Worm (Caenorhabditis elegans) whole organism, young adult: ENCODE results near the gene F54B11.7.

Experiments used
- F23B12.7 ChIP-seq: sonication (generic microtip); optimal IDR thresholded peaks from 2 replicates; lab custom pipeline; 2017; ENCODE audit warnings: missing genetic modification characterization, mild to moderate bottlenecking, missing compliant biosample characterization, antibody characterized with exemption, moderate library complexity; ENCODE audit not compliant: insufficient read depth
- F52B5.7 ChIP-seq: sonication (generic microtip); optimal IDR thresholded peaks from 2 replicates; lab custom pipeline; 2016; ENCODE audit warnings: mild to moderate bottlenecking, missing genetic modification characterization, missing compliant biosample characterization
- F57A8.1 ChIP-seq: fragments of 200-800 bp; sonication (Bioruptor generic); optimal IDR thresholded peaks from 2 replicates; lab custom pipeline; 2018; ENCODE audit warnings: mild to moderate bottlenecking, missing genetic modification characterization, moderate library complexity, missing compliant biosample characterization
- K12H6.12 ChIP-seq: fragments of 200-800 bp; sonication (Bioruptor generic); optimal IDR thresholded peaks from 2 replicates; lab custom pipeline; 2018; ENCODE audit warnings: mild to moderate bottlenecking, missing genetic modification characterization, missing compliant biosample characterization
- T07F8.4 ChIP-seq: sonication (generic microtip); optimal IDR thresholded peaks from 2 replicates; lab custom pipeline; 2016; ENCODE audit warnings: mild to moderate bottlenecking, missing genetic modification characterization, moderate library complexity, missing compliant biosample characterization
- Y79H2A.3 ChIP-seq: fragments of 200-800 bp; sonication (Bioruptor generic); conservative IDR thresholded peaks from 2 replicates; pipeline ENCODE4 v1.3.6; 2022; ENCODE audit warnings: missing genetic modification reagents, missing genetic modification characterization, missing compliant biosample characterization
- aptf-2 ChIP-seq: fragments of 200-800 bp; sonication (Bioruptor generic); conservative IDR thresholded peaks from 2 replicates; pipeline ENCODE4 v1.3.6; 2022; ENCODE audit warnings: missing genetic modification reagents, missing genetic modification characterization, missing compliant biosample characterization
- athp-1 ChIP-seq: sonication (generic microtip); optimal IDR thresholded peaks from 2 replicates; lab custom pipeline; 2017; ENCODE audit warnings: mild to moderate bottlenecking, missing genetic modification characterization, missing compliant biosample characterization
- attf-6 ChIP-seq: fragments of 200-800 bp; sonication (Bioruptor generic); IDR thresholded peaks from 2 replicates; pipeline ENCODE4 v1.3.6; 2022; ENCODE audit warnings: missing genetic modification reagents, missing genetic modification characterization, missing compliant biosample characterization
- cebp-1 ChIP-seq, 2 experiments: fragments of 200-800 bp in 1 of 2; sonication (Bioruptor generic) in 1 of 2; sonication (generic microtip) in 1 of 2; IDR thresholded peaks in 1 of 2; optimal IDR thresholded peaks in 1 of 2; 2 replicates each; pipeline versions ENCODE4 v1.3.6 to Lab custom; 2017 to 2022; ENCODE audit warnings: missing compliant biosample characterization in 2 of 2, missing genetic modification characterization in 2 of 2, mild to moderate bottlenecking in 1 of 2, missing genetic modification reagents in 1 of 2, moderate library complexity in 1 of 2
- ceh-27 ChIP-seq: fragments of 200-800 bp; sonication (Bioruptor generic); optimal IDR thresholded peaks from 2 replicates; lab custom pipeline; 2018; ENCODE audit warnings: mild to moderate bottlenecking, missing genetic modification characterization, moderate library complexity, missing compliant biosample characterization
- ceh-58 ChIP-seq: fragments of 200-800 bp; sonication (Bioruptor generic); IDR thresholded peaks from 2 replicates; pipeline ENCODE4 v1.3.6; 2022; ENCODE audit warnings: missing genetic modification characterization, missing compliant biosample characterization
- ceh-79 ChIP-seq: sonication (generic microtip); optimal IDR thresholded peaks from 2 replicates; lab custom pipeline; 2017; ENCODE audit warnings: mild to moderate bottlenecking, missing genetic modification characterization, missing compliant biosample characterization
- die-1 ChIP-seq: sonication (generic microtip); optimal IDR thresholded peaks from 2 replicates; lab custom pipeline; 2016; ENCODE audit warnings: missing genotype, mild to moderate bottlenecking, missing genetic modification characterization, missing compliant biosample characterization
- egrh-3 ChIP-seq: fragments of 200-800 bp; sonication (Bioruptor generic); IDR thresholded peaks from 2 replicates; pipeline ENCODE4 v1.3.6; 2022; ENCODE audit warnings: missing genetic modification reagents, missing genetic modification characterization, missing compliant biosample characterization
- ets-4 ChIP-seq: fragments of 200-800 bp; sonication (Bioruptor generic); optimal IDR thresholded peaks from 2 replicates; lab custom pipeline; 2018; ENCODE audit warnings: mild to moderate bottlenecking, missing genetic modification characterization, missing compliant biosample characterization
- gei-17 ChIP-seq: fragments of 200-800 bp; sonication (Bioruptor generic); optimal IDR thresholded peaks from 2 replicates; lab custom pipeline; 2018; ENCODE audit warnings: mild to moderate bottlenecking, missing genetic modification characterization, missing compliant biosample characterization
- him-1 ChIP-seq: sonication (generic microtip); optimal IDR thresholded peaks from 2 replicates; lab custom pipeline; 2016; ENCODE audit warnings: missing genotype, missing genetic modification reagents, missing genetic modification characterization, missing compliant biosample characterization
- hmg-1.2 ChIP-seq: fragments of 200-800 bp; sonication (Bioruptor generic); IDR thresholded peaks from 2 replicates; pipeline ENCODE4 v1.3.6; 2022; ENCODE audit warnings: missing genetic modification reagents, missing genetic modification characterization, missing compliant biosample characterization
- hrde-1 ChIP-seq: sonication (generic microtip); optimal IDR thresholded peaks from 2 replicates; lab custom pipeline; 2016; ENCODE audit warnings: missing genetic modification characterization, mild to moderate bottlenecking, missing compliant biosample characterization, moderate library complexity, missing genotype, missing genetic modification reagents, borderline replicate concordance
- lin-26 ChIP-seq: fragments of 200-800 bp; sonication (Bioruptor generic); IDR thresholded peaks from 2 replicates; pipeline ENCODE4 v1.3.6; 2022; ENCODE audit warnings: missing genetic modification reagents, missing genetic modification characterization, missing compliant biosample characterization
- lin-54 ChIP-seq: fragments of 200-800 bp; sonication (Bioruptor generic); optimal IDR thresholded peaks from 2 replicates; lab custom pipeline; 2018; ENCODE audit warnings: mild to moderate bottlenecking, missing genetic modification characterization, missing compliant biosample characterization
- madf-10 ChIP-seq: sonication (generic microtip); optimal IDR thresholded peaks from 2 replicates; lab custom pipeline; 2016; ENCODE audit warnings: mild to moderate bottlenecking, missing genetic modification characterization, missing compliant biosample characterization
- madf-8 ChIP-seq: fragments of 200-800 bp; sonication (Bioruptor generic); conservative IDR thresholded peaks from 2 replicates; pipeline ENCODE4 v1.3.6; 2022; ENCODE audit warnings: missing genetic modification reagents, missing genetic modification characterization, missing compliant biosample characterization
- mcd-1 ChIP-seq: fragments of 200-800 bp; sonication (Bioruptor generic); IDR thresholded peaks from 2 replicates; pipeline ENCODE4 v1.3.6; 2022; ENCODE audit warnings: missing genetic modification reagents, missing genetic modification characterization, missing compliant biosample characterization
- mel-28 ChIP-seq: sonication (generic microtip); optimal IDR thresholded peaks from 2 replicates; lab custom pipeline; 2016; ENCODE audit warnings: borderline replicate concordance, mild to moderate bottlenecking, missing genetic modification characterization, missing compliant biosample characterization
- nhr-80 ChIP-seq: sonication (generic microtip); optimal IDR thresholded peaks from 2 replicates; lab custom pipeline; 2016; ENCODE audit warnings: missing genetic modification characterization, missing compliant biosample characterization
- rpc-1 ChIP-seq, 2 experiments: fragments of 150-350 bp in 1 of 2; sonication (generic microtip) in 1 of 2; optimal IDR thresholded peaks; 2 replicates each; lab custom pipeline; 2014 to 2018; ENCODE audit warnings: missing biosample characterization in 1 of 2, missing genetic modification characterization in 1 of 2, missing genetic modification reagents in 1 of 2, missing genotype in 1 of 2
- snpc-3.4 ChIP-seq: sonication (generic microtip); optimal IDR thresholded peaks from 2 replicates; lab custom pipeline; 2017; ENCODE audit warnings: missing genetic modification characterization, mild to moderate bottlenecking, missing compliant biosample characterization, antibody characterized with exemption, moderate library complexity, missing genotype, missing genetic modification reagents
- snpc-4 ChIP-seq, 5 experiments: fragments of 150-350 bp in 1 of 5; sonication (generic microtip) in 4 of 5; optimal IDR thresholded peaks; 2 replicates each; lab custom pipeline; 2014 to 2018; ENCODE audit warnings: missing genetic modification characterization in 5 of 5, missing biosample characterization in 3 of 5, antibody characterized with exemption in 2 of 5, mild to moderate bottlenecking in 2 of 5, missing compliant biosample characterization in 2 of 5, missing genotype in 2 of 5, moderate library complexity in 2 of 5, missing genetic modification reagents in 1 of 5
- somi-1 ChIP-seq: fragments of 200-800 bp; sonication (Bioruptor generic); optimal IDR thresholded peaks from 2 replicates; lab custom pipeline; 2018; ENCODE audit warnings: mild to moderate bottlenecking, missing genetic modification characterization, missing compliant biosample characterization
- ztf-18 ChIP-seq: sonication (generic microtip); optimal IDR thresholded peaks from 2 replicates; lab custom pipeline; 2016; ENCODE audit warnings: missing genotype, mild to moderate bottlenecking, missing genetic modification characterization, missing compliant biosample characterization
- ztf-26 ChIP-seq: sonication (generic microtip); optimal IDR thresholded peaks from 2 replicates; lab custom pipeline; 2017; ENCODE audit warnings: missing genetic modification characterization, missing compliant biosample characterization
- ztf-28 ChIP-seq: fragments of 200-800 bp; sonication (Bioruptor generic); IDR thresholded peaks from 2 replicates; pipeline ENCODE4 v1.3.6; 2022; ENCODE audit warnings: missing genetic modification reagents, missing genetic modification characterization, missing compliant biosample characterization

The F54B11.7 gene

ce11 chrX:13578483-13578882, 21.8 kb upstream of the F54B11.7 start, which contains the start of gene F54B11.11:
Gene F54B11.11 (plus strand): TSS chrX:13578783.
- TF ChIP-seq nhr-80 (tag; lab: Kevin White, UChicago) (peak; percentile 45), cebp-1 (GFP tag; IDR thresholded peaks at IDR 0.05; lab: Robert Waterston, UW) (no peak), cebp-1 (tag; optimal IDR thresholded peaks at IDR 0.05; lab: Kevin White, UChicago) (no peak), somi-1 (no peak), ztf-26 (tag; lab: Kevin White, UChicago) (no peak)

DNA sequence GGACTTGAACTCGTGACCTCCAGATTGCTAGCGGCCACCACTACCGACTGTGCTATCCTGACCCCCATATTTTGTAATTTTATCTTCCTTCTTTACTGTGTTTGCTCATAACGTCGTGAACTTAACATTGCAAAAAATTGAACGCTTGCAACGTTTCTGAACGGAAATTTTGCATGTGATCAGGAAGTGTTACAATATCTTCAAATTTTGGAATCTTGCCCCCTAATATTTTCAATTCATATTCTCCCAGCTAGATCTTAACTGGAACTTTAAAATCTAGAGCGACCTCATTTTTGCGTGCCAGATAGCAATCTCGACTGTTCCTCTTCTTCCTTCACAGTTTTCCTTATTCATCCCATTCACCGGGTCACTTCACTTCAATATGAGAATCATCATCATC, 18.4 kb upstream of the F54B11.7 start, which contains the start of gene F54B11.10:
Gene F54B11.10, plus strand, starts transcription at position 301 of the 400 bp plus-strand sequence.
- no peak for TF ChIP-seq rpc-1 (optimal IDR thresholded peaks at IDR 0.05; lab: Kevin White, UChicago)
- TF ChIP-seq rpc-1 (tag; optimal IDR thresholded peaks at IDR 0.05; lab: Kevin White, UChicago), result peak; percentile 51
- TF ChIP-seq gei-17 (GFP tag; lab: Kevin White, UChicago), result no peak
- TF ChIP-seq cebp-1 (GFP tag; IDR thresholded peaks at IDR 0.05; lab: Robert Waterston, UW), result no peak
- TF ChIP-seq cebp-1 (tag; optimal IDR thresholded peaks at IDR 0.05; lab: Kevin White, UChicago), result no peak
- no peak for TF ChIP-seq ets-4 (GFP tag; lab: Kevin White, UChicago)
- TF ChIP-seq, all 124 proteins: peak for 1

DNA sequence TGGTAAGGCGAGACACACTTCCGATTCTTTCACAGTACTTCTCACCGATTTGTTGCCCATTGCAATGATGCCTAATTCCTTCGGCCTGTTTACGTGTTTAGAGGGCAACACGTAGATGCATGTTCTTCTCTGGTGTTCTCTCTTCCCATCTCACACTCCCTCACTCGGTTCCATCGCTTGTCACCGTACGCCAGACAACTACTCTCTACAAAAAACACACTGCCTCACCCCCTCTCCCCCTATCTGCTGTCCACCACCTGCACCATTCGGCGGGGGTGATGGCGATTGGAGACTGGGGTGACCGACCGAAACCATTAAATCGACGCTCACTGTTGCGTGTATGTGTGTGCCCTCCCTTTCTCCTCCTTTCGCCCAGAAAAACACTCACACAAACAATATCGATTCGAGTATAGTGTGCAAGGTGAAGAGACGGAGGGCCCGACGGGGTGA, 16.3 kb upstream of the F54B11.7 start:
- TF ChIP-seq him-1 (tag; lab: Kevin White, UChicago) (no peak), ceh-79 (tag; lab: Kevin White, UChicago) (no peak), ztf-18 (tag; lab: Kevin White, UChicago) (peak; percentile 10), die-1 (tag; lab: Kevin White, UChicago) (peak; percentile 16), F52B5.7 (peak; percentile 63), ceh-27 (GFP tag; lab: Kevin White, UChicago) (peak; percentile 12), T07F8.4 (no peak), Y79H2A.3 (GFP tag; lab: Robert Waterston, UW) (no peak), madf-10 (tag; lab: Kevin White, UChicago) (no peak), hrde-1 (no peak), egrh-3 (GFP tag; lab: Robert Waterston, UW) (peak; percentile 59), madf-8 (GFP tag; lab: Robert Waterston, UW) (no peak), aptf-2 (0 out of 2 replicates have a peak, but pooled peaks have one; percentile 55), lin-26 (GFP tag; lab: Robert Waterston, UW) (0 out of 2 replicates have a peak, but pooled peaks have one; percentile 45), hmg-1.2 (GFP tag; lab: Robert Waterston, UW) (peak; percentile 48; the same call in 1 of the 2 replicates), attf-6 (GFP tag; lab: Robert Waterston, UW) (no peak), K12H6.12 (tag; lab: Kevin White, UChicago) (peak; percentile 39), F57A8.1 (GFP tag; lab: Kevin White, UChicago) (no peak), mcd-1 (GFP tag; lab: Robert Waterston, UW) (peak; percentile 38), nhr-80 (tag; lab: Kevin White, UChicago) (peak; percentile 53), snpc-4 (GFP tag; optimal IDR thresholded peaks at IDR 0.05; lab: Kevin White, UChicago) (no peak), snpc-4 (tag; optimal IDR thresholded peaks at IDR 0.05; lab: Kevin White, UChicago) (peak in 2 of 4 experiments; percentile 7 to 52), cebp-1 (GFP tag; IDR thresholded peaks at IDR 0.05; lab: Robert Waterston, UW) (no peak), cebp-1 (tag; optimal IDR thresholded peaks at IDR 0.05; lab: Kevin White, UChicago) (no peak), snpc-3.4 (tag; lab: Kevin White, UChicago) (no peak), rpc-1 (optimal IDR thresholded peaks at IDR 0.05; lab: Kevin White, UChicago) (no peak), rpc-1 (tag; optimal IDR thresholded peaks at IDR 0.05; lab: Kevin White, UChicago) (no peak), mel-28 (tag; lab: Kevin White, UChicago) (no peak), ceh-58 (GFP tag; lab: Robert Waterston, UW) (no peak), athp-1 (tag; lab: Kevin White, UChicago) (no peak), lin-54 (peak; percentile 5), ztf-28 (GFP tag; lab: Robert Waterston, UW) (no peak), F23B12.7 (tag; lab: Kevin White, UChicago) (no peak), gei-17 (GFP tag; lab: Kevin White, UChicago) (peak; percentile 33)
